Fruit fly (Drosophila melanogaster): ENCODE data around the gene PH4alphaMP.

The PH4alphaMP gene

dm6 chr3R:30525629-30526028, 29.7 kb upstream of the PH4alphaMP start:
- TF ChIP-seq CG14655 (GFP tag; optimal IDR thresholded peaks at IDR 0.05) (peak; percentile 9), rn (GFP tag; IDR thresholded peaks at IDR 0.05) (no peak), CG32121 (GFP tag; IDR thresholded peaks at IDR 0.05) (no peak), fd96Ca (GFP tag; IDR thresholded peaks at IDR 0.05) (peak; percentile 42; the same call in 1 of the 3 replicates), Ets98B (GFP tag; IDR thresholded peaks at IDR 0.05) (peak; percentile 58), CG8301 (tag; optimal IDR thresholded peaks at IDR 0.05) (no peak), CG4496 (GFP tag; IDR thresholded peaks at IDR 0.05) (peak; percentile 62; the same call in 2 of the 3 replicates)

DNA sequence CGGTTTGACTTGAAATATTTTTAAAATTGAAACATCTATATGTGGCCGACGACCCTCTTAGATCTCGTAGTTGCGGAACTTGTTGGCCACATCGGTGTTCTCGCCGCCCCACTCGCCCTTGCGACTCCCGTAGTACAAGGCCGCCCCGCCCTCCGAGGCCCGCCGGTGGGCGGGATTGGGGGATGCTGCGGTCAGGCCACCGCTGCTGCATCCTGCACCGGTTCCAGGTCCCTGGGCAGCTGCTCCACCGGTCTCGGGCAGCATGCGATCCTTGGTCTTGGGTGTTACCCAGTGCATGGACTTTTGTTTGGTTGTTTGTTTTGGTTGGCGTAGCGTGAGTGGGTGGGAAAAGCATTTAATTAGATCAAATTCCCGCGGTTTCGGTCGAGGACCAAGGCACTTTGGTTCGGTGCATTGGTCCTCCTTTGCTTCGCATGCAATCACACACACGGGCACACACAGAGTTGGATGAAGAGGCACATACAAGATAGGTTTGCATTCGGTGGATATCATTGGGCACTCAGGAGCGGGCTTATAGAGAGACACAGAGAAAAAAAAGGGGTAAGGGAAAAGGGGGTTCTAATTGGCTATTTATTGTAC, 22.4 kb upstream of the PH4alphaMP start:
- TF ChIP-seq rn (GFP tag; IDR thresholded peaks at IDR 0.05), result no peak
- TF ChIP-seq CG13204 (GFP tag; optimal IDR thresholded peaks at IDR 0.05), result no peak
- no peak for TF ChIP-seq D1 (tag; optimal IDR thresholded peaks at IDR 0.05)
- TF ChIP-seq Pif1A (GFP tag; optimal IDR thresholded peaks at IDR 0.05), result no peak
- TF ChIP-seq CG15710 (tag; optimal IDR thresholded peaks at IDR 0.05), result no peak
- TF ChIP-seq CG34367 (tag; optimal IDR thresholded peaks at IDR 0.05), result no peak
- TF ChIP-seq EcR (GFP tag; optimal IDR thresholded peaks at IDR 0.05), result no peak
- TF ChIP-seq CG14655 (GFP tag; optimal IDR thresholded peaks at IDR 0.05), result no peak
- no peak for TF ChIP-seq CG12605 (GFP tag; IDR thresholded peaks at IDR 0.05)
- TF ChIP-seq CG32121 (GFP tag; IDR thresholded peaks at IDR 0.05), result no peak
- no peak for TF ChIP-seq Pif1B (GFP tag; optimal IDR thresholded peaks at IDR 0.05)

dm6 chr3R:30514255-30514827, 18.4 kb upstream of the PH4alphaMP start, which contains the start of the genes CG31524 and CG9698:
Gene CG31524 (minus strand): TSS chr3R:30514355.
Gene CG9698 (plus strand): TSS chr3R:30514777.
- TF ChIP-seq CG15710 (tag; optimal IDR thresholded peaks at IDR 0.05), result no peak
- TF ChIP-seq rn (GFP tag; IDR thresholded peaks at IDR 0.05), result no peak
- TF ChIP-seq CG13204 (GFP tag; optimal IDR thresholded peaks at IDR 0.05), result no peak
- TF ChIP-seq Ets98B (GFP tag; IDR thresholded peaks at IDR 0.05), result no peak

DNA sequence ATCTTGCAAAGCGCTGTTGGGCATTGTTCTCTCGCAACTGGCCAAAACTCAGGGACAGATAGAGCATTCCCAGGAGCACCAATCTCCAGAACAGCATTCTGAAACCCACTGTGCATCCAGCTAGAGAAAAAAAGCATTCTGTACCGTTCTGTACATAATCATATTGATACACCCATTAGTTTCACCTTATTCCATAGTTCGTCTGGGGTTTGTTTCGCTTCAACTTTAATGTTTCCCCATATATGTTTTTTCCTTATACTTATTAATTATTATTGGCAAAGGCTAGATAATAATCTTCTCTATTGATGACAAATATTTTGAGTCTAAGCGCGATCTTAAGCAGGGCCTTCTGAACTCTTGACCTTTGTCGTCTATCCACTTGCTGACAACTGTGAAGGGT, 16.2 kb upstream of the PH4alphaMP start, which contains the start of gene PH4alphaNE2:
PH4alphaNE2 (minus strand) TSS at position 101 of the 400 bp plus-strand sequence.
- TF ChIP-seq CG34367 (tag; optimal IDR thresholded peaks at IDR 0.05) (no peak), Ets98B (GFP tag; IDR thresholded peaks at IDR 0.05) (no peak), Pif1B (GFP tag; optimal IDR thresholded peaks at IDR 0.05) (no peak), CG15710 (tag; optimal IDR thresholded peaks at IDR 0.05) (no peak), CG8159 (tag; optimal IDR thresholded peaks at IDR 0.05) (no peak), CG14655 (GFP tag; optimal IDR thresholded peaks at IDR 0.05) (no peak), rn (GFP tag; IDR thresholded peaks at IDR 0.05) (no peak), Snoo (tag; optimal IDR thresholded peaks at IDR 0.05) (no peak), CG8301 (tag; optimal IDR thresholded peaks at IDR 0.05) (no peak), CG17806 (tag; optimal IDR thresholded peaks at IDR 0.05) (no peak), D1 (tag; optimal IDR thresholded peaks at IDR 0.05) (no peak), CG32121 (GFP tag; IDR thresholded peaks at IDR 0.05) (no peak), CG9948 (tag; optimal IDR thresholded peaks at IDR 0.05) (no peak), gl (tag; optimal IDR thresholded peaks at IDR 0.05) (no peak), CG4496 (GFP tag; IDR thresholded peaks at IDR 0.05) (no peak), CG10348 (GFP tag; IDR thresholded peaks at IDR 0.05) (no peak), Pif1A (GFP tag; optimal IDR thresholded peaks at IDR 0.05) (no peak), CG13204 (GFP tag; optimal IDR thresholded peaks at IDR 0.05) (no peak), EcR (GFP tag; optimal IDR thresholded peaks at IDR 0.05) (no peak)

- TF ChIP-seq CG4496 (GFP tag; IDR thresholded peaks at IDR 0.05), result no peak
- no peak for TF ChIP-seq CG34367 (tag; optimal IDR thresholded peaks at IDR 0.05)
- TF ChIP-seq CG12605 (GFP tag; IDR thresholded peaks at IDR 0.05), result no peak
- TF ChIP-seq CG15710 (tag; optimal IDR thresholded peaks at IDR 0.05), result no peak
- no peak for TF ChIP-seq CG17806 (tag; optimal IDR thresholded peaks at IDR 0.05)
These were observed 11.8 kb upstream of the PH4alphaMP start, which contains the start of gene CG34041 for dm6 chr3R:30507723-30508122. Gene CG34041 (plus strand): TSS chr3R:30508023.

dm6 chr3R:30505561-30506037, 9.6 kb upstream of the PH4alphaMP start, which contains the start of the genes PH4alphaSG1 and CG15539:
Gene PH4alphaSG1 (minus strand): TSS chr3R:30505661.
Gene CG15539 (plus strand): TSS chr3R:30505987.
- TF ChIP-seq fd96Ca (GFP tag; IDR thresholded peaks at IDR 0.05) (no peak), CG34367 (tag; optimal IDR thresholded peaks at IDR 0.05) (no peak), CG8159 (tag; optimal IDR thresholded peaks at IDR 0.05) (no peak), CG9948 (tag; optimal IDR thresholded peaks at IDR 0.05) (no peak), CG14655 (GFP tag; optimal IDR thresholded peaks at IDR 0.05) (no peak)

- no peak for TF ChIP-seq Pif1B (GFP tag; optimal IDR thresholded peaks at IDR 0.05)
- no peak for TF ChIP-seq CG14655 (GFP tag; optimal IDR thresholded peaks at IDR 0.05)
- TF ChIP-seq EcR (GFP tag; optimal IDR thresholded peaks at IDR 0.05), result no peak
- no peak for TF ChIP-seq CG4496 (GFP tag; IDR thresholded peaks at IDR 0.05)
- TF ChIP-seq CG32121 (GFP tag; IDR thresholded peaks at IDR 0.05), result no peak
These were observed 7.5 kb upstream of the PH4alphaMP start, which contains the start of gene CG31371 for dm6 chr3R:30503406-30503805. Gene CG31371 (minus strand): TSS chr3R:30503506.

Measured in whole organism, pupa.